Worm (Caenorhabditis elegans): ENCODE data around the gene pag-3.

Gene pag-3

ce11 chrX:14978756-14979155, 24.3 kb upstream of the pag-3 start (continued):
- TF ChIP-seq nfyb-1 (GFP tag; IDR thresholded peaks at IDR 0.05) (0 out of 2 replicates have a peak, but pooled peaks have one; percentile 30), dpl-1 (GFP tag; optimal IDR thresholded peaks at IDR 0.05) (no peak)

- TF ChIP-seq K11D2.4 (GFP tag; IDR thresholded peaks at IDR 0.05) (no peak), F39B2.1 (GFP tag; IDR thresholded peaks at IDR 0.05) (no peak), hmg-1.2 (GFP tag; IDR thresholded peaks at IDR 0.05) (peak; percentile 35), F22D6.2 (tag; optimal IDR thresholded peaks at IDR 0.05) (no peak), tbp1 (GFP tag; optimal IDR thresholded peaks at IDR 0.05) (peak; percentile 84), C06A6.2 (GFP tag; conservative IDR thresholded peaks at IDR 0.05) (no peak), snpc-1.3 (tag; optimal IDR thresholded peaks at IDR 0.05; ENCODE audit: insufficient read depth) (peak; percentile 15), B0261.1 (tag; optimal IDR thresholded peaks at IDR 0.05) (peak; percentile 62), lir-1 (GFP tag; conservative IDR thresholded peaks at IDR 0.05) (0 out of 2 replicates have a peak, but pooled peaks have one; percentile 34), D2030.7 (GFP tag; IDR thresholded peaks at IDR 0.05) (peak; percentile 36; the same call in 1 of the 2 replicates), rpc-1 (optimal IDR thresholded peaks at IDR 0.05) (peak; percentile 55), rpc-1 (tag; optimal IDR thresholded peaks at IDR 0.05) (peak; percentile 81), snpc-4 (GFP tag; optimal IDR thresholded peaks at IDR 0.05) (peak; percentile 62), snpc-4 (tag; optimal IDR thresholded peaks at IDR 0.05) (peak in 1 of 4 experiments; percentile 54), let-526 (GFP tag; IDR thresholded peaks at IDR 0.05) (no peak), hrde-1 (tag; optimal IDR thresholded peaks at IDR 0.05; ENCODE audit: borderline replicate concordance) (peak; percentile 47), atf-7 (tag; optimal IDR thresholded peaks at IDR 0.05) (no peak), Y67H2A.10 (GFP tag; conservative IDR thresholded peaks at IDR 0.05) (no peak), pbrm-1 (GFP tag; IDR thresholded peaks at IDR 0.05) (peak; percentile 61), hsf-1 (GFP tag; IDR thresholded peaks at IDR 0.05) (0 out of 2 replicates have a peak, but pooled peaks have one; percentile 21), lin-26 (GFP tag; IDR thresholded peaks at IDR 0.05) (0 out of 2 replicates have a peak, but pooled peaks have one; percentile 44), egl-44 (GFP tag; IDR thresholded peaks at IDR 0.05) (no peak)
These were observed 22.5 kb upstream of the pag-3 start for ce11 chrX:14976840-14977534.

ce11 chrX:14975467-14976167, 21.2 kb upstream of the pag-3 start, which contains the start of gene F20D1.3:
F20D1.3 (plus strand) TSS chrX:14976117.
- TF ChIP-seq atf-7 (tag; optimal IDR thresholded peaks at IDR 0.05) (peak; percentile 90), F23B12.7 (tag; optimal IDR thresholded peaks at IDR 0.05; ENCODE audit: insufficient read depth) (no peak), attf-6 (GFP tag; IDR thresholded peaks at IDR 0.05) (no peak), mcd-1 (GFP tag; IDR thresholded peaks at IDR 0.05) (peak; percentile 43; the same call in 1 of the 2 replicates), F37B4.10 (GFP tag; IDR thresholded peaks at IDR 0.05) (no peak), lin-40 (tag; optimal IDR thresholded peaks at IDR 0.05) (peak; percentile 52), K11D2.4 (GFP tag; IDR thresholded peaks at IDR 0.05) (no peak), egl-44 (GFP tag; IDR thresholded peaks at IDR 0.05) (no peak), hsf-1 (GFP tag; IDR thresholded peaks at IDR 0.05) (0 out of 2 replicates have a peak, but pooled peaks have one; percentile 40), snpc-4 (GFP tag; optimal IDR thresholded peaks at IDR 0.05) (no peak), snpc-4 (tag; optimal IDR thresholded peaks at IDR 0.05) (peak in 1 of 4 experiments; percentile 25), egrh-3 (GFP tag; IDR thresholded peaks at IDR 0.05) (0 out of 2 replicates have a peak, but pooled peaks have one; percentile 9), die-1 (tag; optimal IDR thresholded peaks at IDR 0.05) (peak; percentile 37), pbrm-1 (GFP tag; IDR thresholded peaks at IDR 0.05) (0 out of 2 replicates have a peak, but pooled peaks have one; percentile 15), attf-5 (GFP tag; optimal IDR thresholded peaks at IDR 0.05) (peak; percentile 68), nhr-80 (tag; optimal IDR thresholded peaks at IDR 0.05) (peak; percentile 40), cebp-1 (GFP tag; IDR thresholded peaks at IDR 0.05) (no peak; the same call in 1 of the 2 replicates), cebp-1 (tag; optimal IDR thresholded peaks at IDR 0.05) (peak; percentile 86), nfyb-1 (GFP tag; IDR thresholded peaks at IDR 0.05) (0 out of 2 replicates have a peak, but pooled peaks have one; percentile 24), ceh-27 (GFP tag; optimal IDR thresholded peaks at IDR 0.05) (no peak), Y79H2A.3 (GFP tag; conservative IDR thresholded peaks at IDR 0.05) (no peak), ccch-3 (GFP tag; optimal IDR thresholded peaks at IDR 0.05) (no peak), somi-1 (GFP tag; optimal IDR thresholded peaks at IDR 0.05) (peak; percentile 66), bed-2 (GFP tag; IDR thresholded peaks at IDR 0.05) (no peak), lir-1 (GFP tag; conservative IDR thresholded peaks at IDR 0.05) (no peak), attf-3 (GFP tag; conservative IDR thresholded peaks at IDR 0.05) (0 out of 2 replicates have a peak, but pooled peaks have one; percentile 19), T26A5.8 (tag; optimal IDR thresholded peaks at IDR 0.05) (no peak)
